Fruit fly (Drosophila melanogaster) whole organism, embryonic: Measurements from ENCODE around the gene CG31109.

Experiments
- Antp ChIP-seq: fragments of 200-800 bp; sonication (Bioruptor generic); optimal IDR thresholded peaks from 3 replicates; lab custom pipeline; 2016; ENCODE audit warnings: missing biosample characterization, missing genetic modification characterization
- CG10267 ChIP-seq: fragments of 200-800 bp; sonication (Bioruptor generic); optimal IDR thresholded peaks from 2 replicates; lab custom pipeline; 2018; ENCODE audit warnings: missing biosample characterization, mild to moderate bottlenecking, missing genetic modification characterization, moderate library complexity
- CG11093 ChIP-seq: fragments of 200-800 bp; sonication (Bioruptor generic); IDR thresholded peaks from 3 replicates; pipeline ENCODE4 v1.3.6; 2022; ENCODE audit warnings: missing biosample characterization, missing genetic modification characterization
- CG12155 ChIP-seq: fragments of 200-800 bp; sonication (Bioruptor generic); optimal IDR thresholded peaks from 3 replicates; lab custom pipeline; 2016; ENCODE audit warnings: missing biosample characterization, missing genetic modification characterization
- CG12299 ChIP-seq: fragments of 200-800 bp; sonication (Bioruptor generic); optimal IDR thresholded peaks from 2 replicates; lab custom pipeline; 2018; ENCODE audit warnings: missing biosample characterization, mild to moderate bottlenecking, missing genetic modification characterization
- CG12769 ChIP-seq: fragments of 200-800 bp; sonication (Bioruptor generic); optimal IDR thresholded peaks from 2 replicates; lab custom pipeline; 2019; ENCODE audit warnings: missing biosample characterization, mild to moderate bottlenecking, missing genetic modification characterization, moderate library complexity
- CG14014 ChIP-seq: fragments of 200-800 bp; sonication (Bioruptor generic); IDR thresholded peaks from 2 replicates; pipeline ENCODE4 v1.3.6; 2022; ENCODE audit warnings: missing biosample characterization, missing genetic modification characterization
- CG14710 ChIP-seq: fragments of 200-800 bp; sonication (Bioruptor generic); optimal IDR thresholded peaks from 3 replicates; lab custom pipeline; 2019; ENCODE audit warnings: missing biosample characterization, mild to moderate bottlenecking, missing genetic modification characterization, moderate library complexity
- CG15073 ChIP-seq: fragments of 200-800 bp; sonication (Bioruptor generic); optimal IDR thresholded peaks from 2 replicates; lab custom pipeline; 2016; ENCODE audit warnings: missing biosample characterization, missing genetic modification characterization
- CG1529 ChIP-seq: fragments of 200-800 bp; sonication (Bioruptor generic); optimal IDR thresholded peaks from 3 replicates; lab custom pipeline; 2018; ENCODE audit warnings: missing biosample characterization, missing genetic modification characterization
- CG15601 ChIP-seq: fragments of 200-800 bp; sonication (Bioruptor generic); optimal IDR thresholded peaks from 3 replicates; lab custom pipeline; 2019; ENCODE audit warnings: missing biosample characterization, mild to moderate bottlenecking, missing genetic modification characterization, moderate library complexity
- CG17186 ChIP-seq: fragments of 200-800 bp; sonication (Bioruptor generic); optimal IDR thresholded peaks from 3 replicates; lab custom pipeline; 2017; ENCODE audit warnings: missing biosample characterization, missing genetic modification reagents, missing genetic modification characterization
- CG17361 ChIP-seq: fragments of 200-800 bp; sonication (Bioruptor generic); IDR thresholded peaks from 3 replicates; pipeline ENCODE4 v1.3.6; 2022; ENCODE audit warnings: missing biosample characterization, missing genetic modification characterization
- CG17568 ChIP-seq: fragments of 200-800 bp; sonication (Bioruptor generic); optimal IDR thresholded peaks from 2 replicates; lab custom pipeline; 2018; ENCODE audit warnings: missing biosample characterization, mild to moderate bottlenecking, missing genetic modification characterization, moderate library complexity
- CG2120 ChIP-seq: fragments of 200-800 bp; sonication (Bioruptor generic); optimal IDR thresholded peaks from 3 replicates; lab custom pipeline; 2016; ENCODE audit warnings: missing biosample characterization, missing genetic modification characterization
- CG2129 ChIP-seq: fragments of 200-800 bp; sonication (Bioruptor generic); IDR thresholded peaks from 2 replicates; pipeline ENCODE4 v1.3.6; 2022; ENCODE audit warnings: missing biosample characterization, missing genetic modification characterization; ENCODE audit not compliant: partially characterized antibody
- CG2712 ChIP-seq: fragments of 200-800 bp; optimal IDR thresholded peaks from 3 replicates; lab custom pipeline; 2019; ENCODE audit warnings: missing biosample characterization, mild to moderate bottlenecking, missing genetic modification characterization, moderate library complexity
- CG30020 ChIP-seq: fragments of 200-800 bp; optimal IDR thresholded peaks from 2 replicates; lab custom pipeline; 2019; ENCODE audit warnings: missing biosample characterization, mild to moderate bottlenecking, missing genetic modification characterization, moderate library complexity
- CG30403 ChIP-seq: fragments of 200-800 bp; sonication (Bioruptor generic); optimal IDR thresholded peaks from 3 replicates; lab custom pipeline; 2016; ENCODE audit warnings: missing biosample characterization, missing genetic modification characterization
- CG6791 ChIP-seq: fragments of 200-800 bp; sonication (Bioruptor generic); IDR thresholded peaks from 3 replicates; pipeline ENCODE4 v1.3.6; 2022; ENCODE audit warnings: missing biosample characterization, missing genetic modification characterization; ENCODE audit not compliant: partially characterized antibody
- CG8089 ChIP-seq: fragments of 200-800 bp; sonication (Bioruptor generic); optimal IDR thresholded peaks from 3 replicates; lab custom pipeline; 2016; ENCODE audit warnings: missing biosample characterization, missing genetic modification characterization
- CoRest ChIP-seq: fragments of 200-800 bp; sonication (Bioruptor generic); optimal IDR thresholded peaks from 3 replicates; lab custom pipeline; 2018; ENCODE audit warnings: missing biosample characterization, mild to moderate bottlenecking, missing genetic modification characterization, moderate library complexity
- CrebB ChIP-seq: fragments of 200-800 bp; sonication (Bioruptor generic); optimal IDR thresholded peaks from 3 replicates; lab custom pipeline; 2018; ENCODE audit warnings: missing biosample characterization, mild to moderate bottlenecking, missing genetic modification characterization
- Dip2 ChIP-seq: fragments of 200-800 bp; sonication (Bioruptor generic); IDR thresholded peaks from 2 replicates; pipeline ENCODE4 v1.3.6; 2022; ENCODE audit warnings: missing biosample characterization, missing genetic modification characterization
- Dref ChIP-seq: fragments of 200-800 bp; sonication (Bioruptor generic); IDR thresholded peaks from 2 replicates; pipeline ENCODE4 v1.3.6; 2022; ENCODE audit warnings: missing biosample characterization, missing genetic modification characterization
- Fer1 ChIP-seq: fragments of 200-800 bp; sonication (Bioruptor generic); optimal IDR thresholded peaks from 2 replicates; lab custom pipeline; 2017; ENCODE audit warnings: missing biosample characterization, mild to moderate bottlenecking, missing genetic modification characterization
- Gsc ChIP-seq: fragments of 200-800 bp; sonication (Bioruptor generic); IDR thresholded peaks from 2 replicates; pipeline ENCODE4 v1.3.6; 2022; ENCODE audit warnings: missing biosample characterization, missing genetic modification characterization
- HLHmδ ChIP-seq: fragments of 200-800 bp; sonication (Bioruptor generic); optimal IDR thresholded peaks from 2 replicates; lab custom pipeline; 2018; ENCODE audit warnings: missing biosample characterization, mild to moderate bottlenecking, missing genetic modification characterization, moderate library complexity
- Hey ChIP-seq: fragments of 200-800 bp; sonication (Bioruptor generic); optimal IDR thresholded peaks from 3 replicates; lab custom pipeline; 2018; ENCODE audit warnings: missing biosample characterization, mild to moderate bottlenecking, missing genetic modification characterization
- Nf-YC ChIP-seq: fragments of 200-800 bp; optimal IDR thresholded peaks from 3 replicates; lab custom pipeline; 2019; ENCODE audit warnings: missing biosample characterization, mild to moderate bottlenecking, missing genetic modification characterization, moderate library complexity
- PHDP ChIP-seq: fragments of 200-800 bp; sonication (Bioruptor generic); optimal IDR thresholded peaks from 3 replicates; lab custom pipeline; 2018; ENCODE audit warnings: missing biosample characterization, mild to moderate bottlenecking, missing genetic modification characterization, moderate library complexity
- Sry-δ ChIP-seq: fragments of 200-800 bp; sonication (Bioruptor generic); optimal IDR thresholded peaks from 2 replicates; lab custom pipeline; 2016; ENCODE audit warnings: missing biosample characterization, missing genetic modification characterization
- Usf ChIP-seq: fragments of 200-800 bp; sonication (Bioruptor generic); optimal IDR thresholded peaks from 2 replicates; lab custom pipeline; 2017; ENCODE audit warnings: missing genotype, missing biosample characterization, missing genetic modification characterization
- bab2 ChIP-seq: fragments of 200-800 bp; sonication (Bioruptor generic); optimal IDR thresholded peaks from 2 replicates; lab custom pipeline; 2016; ENCODE audit warnings: missing biosample characterization, missing genetic modification characterization
- cas ChIP-seq: fragments of 200-800 bp; sonication (Bioruptor generic); IDR thresholded peaks from 2 replicates; pipeline ENCODE4 v1.3.6; 2022; ENCODE audit warnings: missing biosample characterization, missing genetic modification characterization
- dpn ChIP-seq, 2 experiments: fragments of 200-800 bp; sonication (Bioruptor generic); optimal IDR thresholded peaks; 3 replicates each; lab custom pipeline; 2016; ENCODE audit warnings: missing biosample characterization in 2 of 2, missing genetic modification characterization in 2 of 2
- ewg ChIP-seq: fragments of 200-800 bp; sonication (Bioruptor generic); optimal IDR thresholded peaks from 3 replicates; lab custom pipeline; 2017; ENCODE audit warnings: mild to moderate bottlenecking, missing biosample characterization, missing genetic modification reagents, missing genetic modification characterization
- exex ChIP-seq: fragments of 200-800 bp; sonication (Bioruptor generic); optimal IDR thresholded peaks from 4 replicates; lab custom pipeline; 2018; ENCODE audit warnings: missing biosample characterization, mild to moderate bottlenecking, missing genetic modification characterization, moderate library complexity
- ind ChIP-seq: fragments of 200-800 bp; sonication (Bioruptor generic); optimal IDR thresholded peaks from 3 replicates; lab custom pipeline; 2016; ENCODE audit warnings: missing biosample characterization, missing genetic modification characterization
- insv ChIP-seq, 2 experiments: fragments of 200-800 bp; sonication (Bioruptor generic); optimal IDR thresholded peaks; 3 replicates each; lab custom pipeline; 2016 to 2018; ENCODE audit warnings: missing biosample characterization in 2 of 2, missing genetic modification characterization in 2 of 2
- jigr1 ChIP-seq: fragments of 200-800 bp; sonication (Bioruptor generic); IDR thresholded peaks from 3 replicates; pipeline ENCODE4 v1.3.6; 2022; ENCODE audit warnings: missing biosample characterization, missing genetic modification characterization
- kah ChIP-seq: fragments of 200-800 bp; sonication (Bioruptor generic); optimal IDR thresholded peaks from 2 replicates; lab custom pipeline; 2018; ENCODE audit warnings: missing biosample characterization, mild to moderate bottlenecking, missing genetic modification characterization
- lbe ChIP-seq: fragments of 200-800 bp; sonication (Bioruptor generic); optimal IDR thresholded peaks from 2 replicates; lab custom pipeline; 2016; ENCODE audit warnings: missing biosample characterization, mild to moderate bottlenecking, missing genetic modification characterization
- otp ChIP-seq: fragments of 200-800 bp; sonication (Bioruptor generic); IDR thresholded peaks from 3 replicates; pipeline ENCODE4, ENCODE4 v1.3.6; 2022; ENCODE audit warnings: missing biosample characterization, missing genetic modification characterization
- p53 ChIP-seq: fragments of 200-800 bp; sonication (Bioruptor generic); optimal IDR thresholded peaks from 2 replicates; lab custom pipeline; 2016; ENCODE audit warnings: missing biosample characterization, missing genetic modification characterization
- phol ChIP-seq: fragments of 200-800 bp; sonication (Bioruptor generic); optimal IDR thresholded peaks from 3 replicates; lab custom pipeline; 2018; ENCODE audit warnings: missing biosample characterization, mild to moderate bottlenecking, missing genetic modification characterization, moderate library complexity
- ro ChIP-seq: fragments of 200-800 bp; sonication (Bioruptor generic); IDR thresholded peaks from 2 replicates; pipeline ENCODE4 v1.3.6; 2022; ENCODE audit warnings: missing biosample characterization, missing genetic modification characterization
- so ChIP-seq: fragments of 200-800 bp; sonication (Bioruptor generic); IDR thresholded peaks from 3 replicates; pipeline ENCODE4 v1.3.6; 2022; ENCODE audit warnings: missing biosample characterization, missing genetic modification characterization
- sob ChIP-seq: fragments of 200-800 bp; sonication (Bioruptor generic); IDR thresholded peaks from 2 replicates; pipeline ENCODE4 v1.3.6; 2022; ENCODE audit warnings: missing biosample characterization, missing genetic modification characterization
- sug ChIP-seq: fragments of 200-800 bp; optimal IDR thresholded peaks from 2 replicates; lab custom pipeline; 2019; ENCODE audit warnings: missing biosample characterization, mild to moderate bottlenecking, missing genetic modification characterization, moderate library complexity
- tap ChIP-seq: fragments of 200-800 bp; optimal IDR thresholded peaks from 3 replicates; lab custom pipeline; 2019; ENCODE audit warnings: missing biosample characterization, mild to moderate bottlenecking, missing genetic modification characterization, moderate library complexity
- trem ChIP-seq: fragments of 200-800 bp; optimal IDR thresholded peaks from 3 replicates; lab custom pipeline; 2019; ENCODE audit warnings: missing biosample characterization, mild to moderate bottlenecking, missing genetic modification characterization, moderate library complexity

The CG31109 gene

dm6 chr3R:25033142-25033586 is 21.3 kb downstream of the CG31109 start, which contains the start of gene Smg6 (continued):
- TF ChIP-seq CG17568 (GFP tag; lab: Kevin White, UChicago), result no peak
- no peak for TF ChIP-seq CG30403 (GFP tag; lab: Kevin White, UChicago)
- no peak for TF ChIP-seq CG17361 (GFP tag; lab: Robert Waterston, UW)
- TF ChIP-seq Nf-YC (tag; lab: Kevin White, UChicago), result no peak
- TF ChIP-seq bab2 (GFP tag; lab: Kevin White, UChicago), result no peak
- TF ChIP-seq CG12299 (tag; lab: Kevin White, UChicago), result no peak
- TF ChIP-seq Sry-δ (GFP tag; lab: Kevin White, UChicago), result peak; percentile 45
- TF ChIP-seq ro (GFP tag; lab: Robert Waterston, UW), result no peak
- TF ChIP-seq lbe (GFP tag; lab: Kevin White, UChicago), result no peak
- no peak for TF ChIP-seq Gsc (GFP tag; lab: Robert Waterston, UW)
- TF ChIP-seq CG14710 (tag; lab: Kevin White, UChicago), result peak; percentile 49
- no peak for TF ChIP-seq CG6791 (GFP tag; lab: Robert Waterston, UW)
- no peak for TF ChIP-seq CG2129
- TF ChIP-seq Usf (GFP tag; lab: Kevin White, UChicago), result no peak
- TF ChIP-seq trem (tag; lab: Kevin White, UChicago), result peak; percentile 61
- TF ChIP-seq CrebB (tag; lab: Kevin White, UChicago), result no peak
- no peak for TF ChIP-seq ind (GFP tag; lab: Kevin White, UChicago)
- TF ChIP-seq sob (GFP tag; lab: Robert Waterston, UW), result no peak
- no peak for TF ChIP-seq CG2712 (tag; lab: Kevin White, UChicago)
- TF ChIP-seq CG2120 (GFP tag; lab: Kevin White, UChicago), result no peak
- TF ChIP-seq tap (tag; lab: Kevin White, UChicago), result no peak
- TF ChIP-seq CG10267 (tag; lab: Kevin White, UChicago), result peak; percentile 46
- TF ChIP-seq p53 (GFP tag; lab: Kevin White, UChicago), result no peak
- no peak for TF ChIP-seq CG12769 (tag; lab: Kevin White, UChicago)
- peak; percentile 46 for TF ChIP-seq Fer1 (GFP tag; lab: Kevin White, UChicago)
- TF ChIP-seq CG11093, result no peak
- no peak for TF ChIP-seq CG30020 (tag; lab: Kevin White, UChicago)
- TF ChIP-seq dpn (GFP tag; optimal IDR thresholded peaks at IDR 0.05; lab: Kevin White, UChicago), result no peak
- no peak for TF ChIP-seq Hey
- no peak for TF ChIP-seq CG14014 (GFP tag; lab: Robert Waterston, UW)
- no peak for TF ChIP-seq Antp (GFP tag; lab: Kevin White, UChicago)
- no peak for TF ChIP-seq HLHmδ (GFP tag; lab: Kevin White, UChicago)
- no peak for TF ChIP-seq cas
- no peak for TF ChIP-seq jigr1 (GFP tag; lab: Robert Waterston, UW)
- no peak for TF ChIP-seq Dip2 (GFP tag; lab: Robert Waterston, UW)
- no peak for TF ChIP-seq sug (tag; lab: Kevin White, UChicago)
- TF ChIP-seq CG8089 (GFP tag; lab: Kevin White, UChicago), result no peak
- no peak for TF ChIP-seq so
- no peak for TF ChIP-seq CG15073 (GFP tag; lab: Kevin White, UChicago)
- no peak for TF ChIP-seq otp (GFP tag; lab: Robert Waterston, UW)
- TF ChIP-seq exex (tag; lab: Kevin White, UChicago), result no peak
- no peak for TF ChIP-seq CG1529 (GFP tag; lab: Kevin White, UChicago)
- peak; percentile 59 for TF ChIP-seq CG17186
- TF ChIP-seq insv (GFP tag; optimal IDR thresholded peaks at IDR 0.05; lab: Kevin White, UChicago), result no peak
- no peak for TF ChIP-seq CG15601 (tag; lab: Kevin White, UChicago)
- no peak for TF ChIP-seq CoRest (tag; lab: Kevin White, UChicago)
- no peak for TF ChIP-seq CG12155 (GFP tag; lab: Kevin White, UChicago)
- TF ChIP-seq Dref, result peak; percentile 27; the same call in 1 of the 2 replicates
- TF ChIP-seq phol (tag; lab: Kevin White, UChicago), result peak; percentile 3
- TF ChIP-seq PHDP (tag; lab: Kevin White, UChicago), result no peak
- TF ChIP-seq kah (GFP tag; lab: Kevin White, UChicago), result no peak
- peak; percentile 9 for TF ChIP-seq ewg
